Fruit fly (Drosophila melanogaster) whole organism, embryonic: ENCODE measurements around the gene CG45488.

Source experiments
- B-H2 ChIP-seq: fragments of 200-800 bp; sonication (Bioruptor generic); optimal IDR thresholded peaks from 2 replicates; lab custom pipeline; 2018; ENCODE audit warnings: missing biosample characterization, mild to moderate bottlenecking, missing genetic modification characterization
- Blimp-1 ChIP-seq: fragments of 200-800 bp; sonication (Bioruptor generic); optimal IDR thresholded peaks from 3 replicates; lab custom pipeline; 2018; ENCODE audit warnings: missing biosample characterization, missing genetic modification characterization, mild to moderate bottlenecking, moderate library complexity, missing genetic modification reagents
- CG13287 ChIP-seq: fragments of 200-800 bp; sonication (Bioruptor generic); IDR thresholded peaks from 2 replicates; pipeline ENCODE4 v1.3.6; 2022; ENCODE audit warnings: missing biosample characterization, missing genetic modification characterization; ENCODE audit not compliant: partially characterized antibody
- CG13624 ChIP-seq: fragments of 200-800 bp; sonication (Bioruptor generic); optimal IDR thresholded peaks from 2 replicates; lab custom pipeline; 2016; ENCODE audit warnings: missing biosample characterization, missing genetic modification characterization
- CG15073 ChIP-seq: fragments of 200-800 bp; sonication (Bioruptor generic); optimal IDR thresholded peaks from 2 replicates; lab custom pipeline; 2016; ENCODE audit warnings: missing biosample characterization, missing genetic modification characterization
- CG17568 ChIP-seq: fragments of 200-800 bp; sonication (Bioruptor generic); optimal IDR thresholded peaks from 2 replicates; lab custom pipeline; 2018; ENCODE audit warnings: missing biosample characterization, mild to moderate bottlenecking, missing genetic modification characterization, moderate library complexity
- CG18599 ChIP-seq: fragments of 200-800 bp; sonication (Bioruptor generic); optimal IDR thresholded peaks from 3 replicates; lab custom pipeline; 2017; ENCODE audit warnings: missing biosample characterization, missing genetic modification characterization, mild to moderate bottlenecking, moderate library complexity, missing genetic modification reagents
- CG31441 ChIP-seq: fragments of 200-800 bp; sonication (Bioruptor generic); IDR thresholded peaks from 2 replicates; pipeline ENCODE4 v1.3.6; 2022; ENCODE audit warnings: missing biosample characterization, missing genetic modification characterization
- CG33213 ChIP-seq: fragments of 200-800 bp; sonication (Bioruptor generic); optimal IDR thresholded peaks from 3 replicates; lab custom pipeline; 2016; ENCODE audit warnings: missing biosample characterization, missing genetic modification characterization
- CG34224 ChIP-seq: fragments of 200-800 bp; sonication (Bioruptor generic); IDR thresholded peaks from 3 replicates; pipeline ENCODE4 v1.3.6; 2022; ENCODE audit warnings: missing biosample characterization, missing genetic modification characterization; ENCODE audit not compliant: partially characterized antibody
- CG34376 ChIP-seq: fragments of 200-800 bp; sonication (Bioruptor generic); optimal IDR thresholded peaks from 2 replicates; lab custom pipeline; 2018; ENCODE audit warnings: missing biosample characterization, mild to moderate bottlenecking, missing genetic modification characterization
- CG3838 ChIP-seq: fragments of 200-800 bp; sonication (Bioruptor generic); optimal IDR thresholded peaks from 3 replicates; lab custom pipeline; 2016; ENCODE audit warnings: missing biosample characterization, missing genetic modification characterization
- CG5180 ChIP-seq: fragments of 200-800 bp; sonication (Bioruptor generic); optimal IDR thresholded peaks from 3 replicates; lab custom pipeline; 2017; ENCODE audit warnings: missing biosample characterization, missing genetic modification characterization, mild to moderate bottlenecking, moderate library complexity, missing genetic modification reagents
- CG6689 ChIP-seq: fragments of 200-800 bp; sonication (Bioruptor generic); IDR thresholded peaks from 2 replicates; pipeline ENCODE4 v1.3.6; 2022; ENCODE audit warnings: missing biosample characterization, missing genetic modification characterization
- CG6813 ChIP-seq: fragments of 200-800 bp; sonication (Bioruptor generic); optimal IDR thresholded peaks from 2 replicates; lab custom pipeline; 2017; ENCODE audit warnings: missing biosample characterization, missing genetic modification characterization, mild to moderate bottlenecking, moderate library complexity, missing genetic modification reagents
- CG6854 ChIP-seq: fragments of 200-800 bp; sonication (Bioruptor generic); optimal IDR thresholded peaks from 3 replicates; lab custom pipeline; 2017; ENCODE audit warnings: missing biosample characterization, mild to moderate bottlenecking, missing genetic modification characterization
- CG7786 ChIP-seq: fragments of 200-800 bp; sonication (Bioruptor generic); optimal IDR thresholded peaks from 2 replicates; lab custom pipeline; 2016; ENCODE audit warnings: missing biosample characterization, missing genetic modification characterization
- CG9609 ChIP-seq: fragments of 200-800 bp; sonication (Bioruptor generic); optimal IDR thresholded peaks from 3 replicates; lab custom pipeline; 2016; ENCODE audit warnings: missing biosample characterization, missing genetic modification characterization
- Camta ChIP-seq: fragments of 200-800 bp; sonication (Bioruptor generic); optimal IDR thresholded peaks from 2 replicates; lab custom pipeline; 2016; ENCODE audit warnings: missing biosample characterization, missing genetic modification characterization
- Dad ChIP-seq: fragments of 200-800 bp; sonication (Bioruptor generic); optimal IDR thresholded peaks from 3 replicates; lab custom pipeline; 2016; ENCODE audit warnings: missing biosample characterization, missing genetic modification characterization
- GATAe ChIP-seq: fragments of 200-800 bp; sonication (Bioruptor generic); conservative IDR thresholded peaks from 2 replicates; pipeline ENCODE4 v1.3.6; 2022; ENCODE audit warnings: missing biosample characterization, missing genetic modification characterization
- HHEX ChIP-seq: fragments of 200-800 bp; sonication (Bioruptor generic); optimal IDR thresholded peaks from 3 replicates; lab custom pipeline; 2017; ENCODE audit warnings: missing biosample characterization, mild to moderate bottlenecking, missing genetic modification characterization, missing genetic modification reagents
- HLHmδ ChIP-seq: fragments of 200-800 bp; sonication (Bioruptor generic); optimal IDR thresholded peaks from 2 replicates; lab custom pipeline; 2018; ENCODE audit warnings: missing biosample characterization, mild to moderate bottlenecking, missing genetic modification characterization, moderate library complexity
- Hmr ChIP-seq: fragments of 200-800 bp; sonication (Bioruptor generic); optimal IDR thresholded peaks from 3 replicates; lab custom pipeline; 2017; ENCODE audit warnings: mild to moderate bottlenecking, missing biosample characterization, missing genetic modification reagents, missing genetic modification characterization
- Meics ChIP-seq: fragments of 200-800 bp; sonication (Bioruptor generic); optimal IDR thresholded peaks from 2 replicates; lab custom pipeline; 2017; ENCODE audit warnings: missing biosample characterization, mild to moderate bottlenecking, missing genetic modification characterization
- Neu2 ChIP-seq: fragments of 200-800 bp; sonication (Bioruptor generic); optimal IDR thresholded peaks from 3 replicates; lab custom pipeline; 2016; ENCODE audit warnings: missing biosample characterization, missing genetic modification characterization, borderline replicate concordance
- Nf-YA ChIP-seq: fragments of 200-800 bp; sonication (Bioruptor generic); IDR thresholded peaks from 2 replicates; pipeline ENCODE4 v1.3.6; 2022; ENCODE audit warnings: missing biosample characterization, missing genetic modification characterization
- aop ChIP-seq: fragments of 200-800 bp; sonication (Bioruptor generic); IDR thresholded peaks from 2 replicates; pipeline ENCODE4 v1.3.6; 2022; ENCODE audit warnings: missing biosample characterization, missing genetic modification characterization
- cato ChIP-seq: fragments of 200-800 bp; sonication (Bioruptor generic); optimal IDR thresholded peaks from 2 replicates; lab custom pipeline; 2016; ENCODE audit warnings: missing biosample characterization, missing genetic modification characterization, borderline replicate concordance
- dan ChIP-seq: fragments of 200-800 bp; sonication (Bioruptor generic); IDR thresholded peaks from 2 replicates; pipeline ENCODE4 v1.3.6; 2022; ENCODE audit warnings: missing biosample characterization, missing genetic modification characterization
- fd3F ChIP-seq: fragments of 200-800 bp; sonication (Bioruptor generic); optimal IDR thresholded peaks from 2 replicates; lab custom pipeline; 2018; ENCODE audit warnings: missing biosample characterization, mild to moderate bottlenecking, missing genetic modification characterization, moderate library complexity
- gsb ChIP-seq: fragments of 200-800 bp; sonication (Bioruptor generic); IDR thresholded peaks from 2 replicates; pipeline ENCODE4 v1.3.6; 2022; ENCODE audit warnings: missing biosample characterization, missing genetic modification characterization
- hbn ChIP-seq: fragments of 200-800 bp; sonication (Bioruptor generic); IDR thresholded peaks from 2 replicates; pipeline ENCODE4 v1.3.6; 2022; ENCODE audit warnings: missing biosample characterization, missing genetic modification characterization; ENCODE audit not compliant: partially characterized antibody
- hkb ChIP-seq, 2 experiments: fragments of 200-800 bp in 1 of 2; fragments of >200 bp in 1 of 2; sonication (Bioruptor generic) in 1 of 2; IDR thresholded peaks in 1 of 2; optimal IDR thresholded peaks in 1 of 2; 2 replicates each; pipeline versions ENCODE4 v1.3.6 to Lab custom; 2017 to 2022; ENCODE audit warnings: missing biosample characterization in 1 of 2, missing genetic modification characterization in 1 of 2
- lilli ChIP-seq: fragments of 200-800 bp; sonication (Bioruptor generic); optimal IDR thresholded peaks from 3 replicates; lab custom pipeline; 2016; ENCODE audit warnings: missing biosample characterization, missing genetic modification characterization
- mam ChIP-seq: fragments of 200-800 bp; sonication (Bioruptor generic); optimal IDR thresholded peaks from 3 replicates; lab custom pipeline; 2016; ENCODE audit warnings: missing biosample characterization, missing genetic modification characterization
- odd ChIP-seq: fragments of 200-800 bp; sonication (Bioruptor generic); optimal IDR thresholded peaks from 2 replicates; lab custom pipeline; 2017; ENCODE audit warnings: missing biosample characterization, mild to moderate bottlenecking, missing genetic modification characterization
- onecut ChIP-seq: fragments of 200-800 bp; sonication (Bioruptor generic); IDR thresholded peaks from 2 replicates; pipeline ENCODE4 v1.3.6; 2022; ENCODE audit warnings: missing biosample characterization, missing genetic modification characterization
- pb ChIP-seq: fragments of 200-800 bp; sonication (Bioruptor generic); optimal IDR thresholded peaks from 3 replicates; lab custom pipeline; 2016; ENCODE audit warnings: missing biosample characterization, missing genetic modification characterization
- seq ChIP-seq: fragments of 200-800 bp; sonication (Bioruptor generic); IDR thresholded peaks from 2 replicates; pipeline ENCODE4 v1.3.6; 2022; ENCODE audit warnings: missing biosample characterization, missing genetic modification characterization
- shn ChIP-seq: fragments of 200-800 bp; sonication (Bioruptor generic); optimal IDR thresholded peaks from 3 replicates; lab custom pipeline; 2016; ENCODE audit warnings: missing biosample characterization, missing genetic modification characterization
- sisA ChIP-seq: fragments of 200-800 bp; sonication (Bioruptor generic); IDR thresholded peaks from 2 replicates; pipeline ENCODE4 v1.3.6; 2022; ENCODE audit warnings: missing biosample characterization, missing genetic modification characterization
- tll ChIP-seq, 2 experiments: fragments of 200-800 bp in 1 of 2; fragments of >200 bp in 1 of 2; sonication (Bioruptor generic) in 1 of 2; optimal IDR thresholded peaks; 2 replicates each; lab custom pipeline; 2017 to 2019; ENCODE audit warnings: missing biosample characterization in 2 of 2, missing genetic modification characterization in 2 of 2, mild to moderate bottlenecking in 1 of 2, moderate library complexity in 1 of 2
- toy ChIP-seq: fragments of 200-800 bp; sonication (Bioruptor generic); IDR thresholded peaks from 2 replicates; pipeline ENCODE4 v1.3.6; 2022; ENCODE audit warnings: missing biosample characterization, missing genetic modification characterization
- trem ChIP-seq: fragments of 200-800 bp; optimal IDR thresholded peaks from 3 replicates; lab custom pipeline; 2019; ENCODE audit warnings: missing biosample characterization, mild to moderate bottlenecking, missing genetic modification characterization, moderate library complexity
- z ChIP-seq: fragments of 200-800 bp; sonication (Bioruptor generic); IDR thresholded peaks from 3 replicates; pipeline ENCODE4 v1.3.6; 2022; ENCODE audit warnings: missing biosample characterization, missing genetic modification characterization

CG45488 gene

DNA sequence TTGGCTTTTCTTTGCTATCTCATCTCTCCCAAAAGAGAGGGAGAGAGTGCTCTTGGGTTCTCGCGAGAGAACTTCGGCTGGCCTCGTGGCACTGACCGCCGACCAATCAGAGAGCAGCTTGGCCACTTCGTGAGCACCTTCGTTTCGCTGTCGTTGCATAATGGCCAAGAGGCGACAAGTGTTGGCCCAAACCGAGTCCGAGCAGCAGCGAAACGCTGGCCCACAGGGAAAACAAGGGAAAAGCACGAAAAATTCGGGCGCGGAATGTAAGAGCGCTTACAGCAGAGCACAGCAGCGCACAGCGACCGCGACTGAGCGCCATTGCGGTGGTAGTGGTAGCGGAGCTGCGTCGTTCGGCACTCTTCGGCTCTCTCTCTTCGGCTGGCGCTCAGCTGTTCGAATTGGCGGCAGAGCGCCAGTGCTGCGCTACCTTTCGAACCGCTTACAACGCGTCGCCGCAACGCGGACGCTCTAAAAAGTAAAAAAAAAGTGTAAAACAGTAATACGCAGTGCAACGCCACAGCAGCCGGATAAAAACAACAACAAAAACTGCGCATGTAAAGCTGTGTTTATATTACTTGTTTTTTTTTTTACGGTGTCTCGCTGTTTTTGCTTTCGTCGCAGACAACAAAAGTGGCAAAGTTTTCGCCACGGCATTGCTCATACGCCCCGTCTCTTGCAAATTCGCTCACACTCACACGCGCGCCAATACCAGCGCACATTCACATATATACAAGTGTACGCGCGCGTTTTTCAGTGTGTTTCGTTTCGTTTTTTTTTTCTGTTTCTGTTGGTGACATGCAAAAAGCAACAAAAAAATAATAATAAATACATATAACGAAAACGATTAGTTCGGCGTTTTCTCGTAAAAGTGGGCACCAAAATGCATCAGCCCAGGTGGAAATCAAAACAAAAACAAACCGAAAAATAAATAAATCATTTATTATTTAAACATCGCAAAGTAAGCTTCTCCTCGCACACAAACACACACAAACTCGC, 33.0 kb downstream of the CG45488 start (continued):
- TF ChIP-seq Blimp-1 (GFP tag; lab: Kevin White, UChicago) (no peak), dan (GFP tag; lab: Robert Waterston, UW) (no peak), tll (GFP tag; optimal IDR thresholded peaks at IDR 0.05; lab: Kevin White, UChicago) (no peak), Hmr (GFP tag; lab: Kevin White, UChicago) (peak; percentile 32), CG31441 (GFP tag; lab: Robert Waterston, UW) (no peak), aop (GFP tag; lab: Robert Waterston, UW) (no peak), B-H2 (GFP tag; lab: Kevin White, UChicago) (no peak), Camta (GFP tag; lab: Kevin White, UChicago) (no peak), sisA (GFP tag; lab: Robert Waterston, UW) (no peak), Neu2 (GFP tag; lab: Kevin White, UChicago) (no peak), mam (GFP tag; lab: Kevin White, UChicago) (no peak), CG17568 (GFP tag; lab: Kevin White, UChicago) (no peak), shn (GFP tag; lab: Kevin White, UChicago) (no peak), CG6854 (no peak), CG33213 (GFP tag; lab: Kevin White, UChicago) (no peak), hkb (optimal IDR thresholded peaks at IDR 0.05; lab: Kevin White, UChicago) (no peak), hkb (GFP tag; IDR thresholded peaks at IDR 0.05; lab: Robert Waterston, UW) (peak; percentile 28; the same call in 1 of the 2 replicates), odd (GFP tag; lab: Kevin White, UChicago) (no peak), gsb (no peak), seq (GFP tag; lab: Robert Waterston, UW) (peak; percentile 42; the same call in 1 of the 2 replicates), CG3838 (GFP tag; lab: Kevin White, UChicago) (no peak), CG5180 (peak; percentile 69), CG13287 (peak; percentile 55), hbn (GFP tag; lab: Robert Waterston, UW) (peak; percentile 55), CG13624 (GFP tag; lab: Kevin White, UChicago) (peak; percentile 61), fd3F (GFP tag; lab: Kevin White, UChicago) (no peak), HHEX (no peak), CG6689 (GFP tag; lab: Robert Waterston, UW) (0 out of 2 replicates have a peak, but pooled peaks have one; percentile 20), CG18599 (no peak), CG34224 (GFP tag; lab: Robert Waterston, UW) (peak; percentile 47; the same call in 1 of the 3 replicates), lilli (GFP tag; lab: Kevin White, UChicago) (no peak), Dad (GFP tag; lab: Kevin White, UChicago) (no peak), onecut (GFP tag; lab: Robert Waterston, UW) (0 out of 2 replicates have a peak, but pooled peaks have one; percentile 24), cato (no peak), Nf-YA (peak; percentile 51; the same call in 1 of the 2 replicates), CG7786 (GFP tag; lab: Kevin White, UChicago) (no peak), CG15073 (GFP tag; lab: Kevin White, UChicago) (no peak), GATAe (GFP tag; lab: Robert Waterston, UW) (no peak), HLHmδ (GFP tag; lab: Kevin White, UChicago) (no peak), z (no peak), CG34376 (GFP tag; lab: Kevin White, UChicago) (no peak), Meics (GFP tag; lab: Kevin White, UChicago) (peak; percentile 13), trem (no peak), pb (GFP tag; lab: Kevin White, UChicago) (no peak), toy (GFP tag; lab: Robert Waterston, UW) (no peak), CG6813 (GFP tag; lab: Kevin White, UChicago) (no peak), CG9609 (GFP tag; lab: Kevin White, UChicago) (no peak)
